Fruit fly (Drosophila melanogaster): ENCODE data around the gene Mob2.

Mob2 gene

DNA sequence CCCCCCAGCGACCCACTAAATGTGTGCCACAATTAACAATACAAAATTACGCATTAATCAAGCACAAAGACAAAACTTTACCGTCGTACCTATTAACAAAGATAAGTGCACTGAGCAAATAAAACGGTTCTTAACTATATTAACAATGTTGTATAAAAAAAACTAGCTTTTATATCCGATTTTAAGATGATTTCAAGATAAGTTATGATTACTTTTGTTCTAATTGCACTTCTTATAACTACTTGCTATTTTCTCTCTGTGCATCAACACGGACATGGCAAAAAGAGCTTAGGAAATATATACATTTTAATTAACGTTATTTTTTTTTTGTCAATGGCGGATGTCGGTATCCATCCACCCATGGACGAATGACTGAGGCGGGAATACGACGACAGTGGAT is 25.9 kb downstream of the Mob2 start (continued):
- peak; percentile 22 for TF ChIP-seq CG32006 (GFP tag; optimal IDR thresholded peaks at IDR 0.05)
- TF ChIP-seq Hr39 (GFP tag; optimal IDR thresholded peaks at IDR 0.05), result peak; percentile 34
- TF ChIP-seq eg (GFP tag; IDR thresholded peaks at IDR 0.05), result peak; percentile 67
- no peak for TF ChIP-seq Ets96B (tag; optimal IDR thresholded peaks at IDR 0.05)
- TF ChIP-seq Hr4 (GFP tag; optimal IDR thresholded peaks at IDR 0.05), result peak; percentile 10
- no peak for TF ChIP-seq fkh (GFP tag; optimal IDR thresholded peaks at IDR 0.05)
- peak; percentile 18 for TF ChIP-seq Met (GFP tag; optimal IDR thresholded peaks at IDR 0.05)
- peak; percentile 37 for TF ChIP-seq CG31627 (GFP tag; optimal IDR thresholded peaks at IDR 0.05)
- no peak for TF ChIP-seq dac (GFP tag; optimal IDR thresholded peaks at IDR 0.05)
- peak; percentile 79 for TF ChIP-seq CG6163 (GFP tag; IDR thresholded peaks at IDR 0.05)
- no peak for TF ChIP-seq CG1621 (tag; optimal IDR thresholded peaks at IDR 0.05)
- TF ChIP-seq CG7368 (GFP tag; optimal IDR thresholded peaks at IDR 0.05), result peak; percentile 12
- no peak for TF ChIP-seq CG11294 (GFP tag; IDR thresholded peaks at IDR 0.05)
- no peak for TF ChIP-seq CG6808 (GFP tag; optimal IDR thresholded peaks at IDR 0.05)
- TF ChIP-seq CG8632 (GFP tag; optimal IDR thresholded peaks at IDR 0.05), result no peak
- TF ChIP-seq CG34406 (GFP tag; optimal IDR thresholded peaks at IDR 0.05), result peak; percentile 1
- peak; percentile 37 for TF ChIP-seq esn (GFP tag; optimal IDR thresholded peaks at IDR 0.05)

DNA sequence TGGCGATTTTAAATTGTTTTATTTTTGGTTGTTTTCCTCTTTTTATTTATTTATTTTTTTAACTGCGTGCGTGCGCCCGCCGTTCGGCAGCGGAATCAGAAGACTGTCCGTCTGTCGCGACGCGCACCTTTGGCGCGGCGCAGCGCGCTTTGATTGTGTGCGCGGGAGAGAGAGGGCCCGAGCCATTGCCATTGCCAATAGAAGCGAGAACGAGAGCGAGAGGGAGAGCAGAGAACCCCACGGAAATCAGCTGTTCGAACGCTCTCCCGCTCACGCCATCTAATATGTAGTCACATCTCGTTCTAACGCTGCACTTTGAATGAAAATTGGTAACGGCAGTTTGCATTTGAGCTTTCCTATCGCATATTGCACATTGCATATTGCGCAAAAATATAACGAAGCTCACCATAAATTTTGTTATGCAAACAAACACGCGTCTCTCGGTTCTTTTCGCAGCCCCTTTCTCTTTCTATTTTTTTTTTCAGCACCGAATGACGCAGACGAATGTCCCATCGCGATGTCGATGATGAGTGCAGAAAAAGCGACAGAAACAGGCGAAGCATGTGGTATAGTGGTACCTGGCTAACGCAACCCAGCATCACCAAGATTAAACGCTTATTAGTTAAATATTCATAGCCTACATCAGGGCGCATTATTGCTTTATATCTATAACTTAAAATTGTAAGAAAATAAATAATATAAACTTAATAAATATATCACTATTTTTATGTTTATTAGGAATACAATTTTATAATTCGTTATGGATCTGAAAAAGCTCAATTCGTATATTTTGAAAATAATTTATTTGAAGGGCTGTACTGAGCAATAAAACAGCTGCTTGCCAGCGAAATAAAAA is 27.4 kb downstream of the Mob2 start:
- TF ChIP-seq CG6276 (GFP tag; optimal IDR thresholded peaks at IDR 0.05) (peak; percentile 19), Gug (GFP tag; IDR thresholded peaks at IDR 0.05) (no peak), CG11294 (GFP tag; IDR thresholded peaks at IDR 0.05) (peak; percentile 57), lz (GFP tag; optimal IDR thresholded peaks at IDR 0.05) (no peak), CG8119 (GFP tag; IDR thresholded peaks at IDR 0.05) (peak; percentile 39; the same call in 2 of the 3 replicates), esn (GFP tag; optimal IDR thresholded peaks at IDR 0.05) (no peak), pdm3 (GFP tag; optimal IDR thresholded peaks at IDR 0.05) (peak; percentile 7), CG32006 (GFP tag; optimal IDR thresholded peaks at IDR 0.05) (peak; percentile 60), Sox14 (GFP tag; optimal IDR thresholded peaks at IDR 0.05) (no peak), Blimp-1 (GFP tag; optimal IDR thresholded peaks at IDR 0.05) (no peak), OdsH (GFP tag; optimal IDR thresholded peaks at IDR 0.05) (peak; percentile 7), Hr39 (GFP tag; optimal IDR thresholded peaks at IDR 0.05) (no peak), achi (GFP tag; optimal IDR thresholded peaks at IDR 0.05) (peak; percentile 35), fkh (GFP tag; optimal IDR thresholded peaks at IDR 0.05) (peak; percentile 18), CG7368 (GFP tag; optimal IDR thresholded peaks at IDR 0.05) (no peak), Met (GFP tag; optimal IDR thresholded peaks at IDR 0.05) (no peak), Lpt (GFP tag; optimal IDR thresholded peaks at IDR 0.05) (no peak), CG6163 (GFP tag; IDR thresholded peaks at IDR 0.05) (peak; percentile 64), svp (GFP tag) (peak; percentile 20), salr (GFP tag; optimal IDR thresholded peaks at IDR 0.05) (no peak), eg (GFP tag; IDR thresholded peaks at IDR 0.05) (peak; percentile 73), dac (GFP tag; optimal IDR thresholded peaks at IDR 0.05) (no peak), CG11762 (GFP tag; optimal IDR thresholded peaks at IDR 0.05; ENCODE audit: insufficient read depth) (no peak), acj6 (GFP tag; optimal IDR thresholded peaks at IDR 0.05) (peak; percentile 15), CG6808 (GFP tag; optimal IDR thresholded peaks at IDR 0.05) (no peak), CG15336 (GFP tag; IDR thresholded peaks at IDR 0.05) (peak; percentile 56; the same call in 1 of the 2 replicates), CG1621 (tag; optimal IDR thresholded peaks at IDR 0.05) (no peak), Hr4 (GFP tag; optimal IDR thresholded peaks at IDR 0.05) (peak; percentile 16), vri (GFP tag; optimal IDR thresholded peaks at IDR 0.05) (peak; percentile 49), Eip75B (GFP tag; optimal IDR thresholded peaks at IDR 0.05) (no peak), Hr38 (GFP tag; optimal IDR thresholded peaks at IDR 0.05) (no peak)

- TF ChIP-seq pdm3 (GFP tag; optimal IDR thresholded peaks at IDR 0.05), result peak; percentile 69
- TF ChIP-seq CG3032 (tag; optimal IDR thresholded peaks at IDR 0.05), result no peak
- no peak for TF ChIP-seq CG9139 (GFP tag; optimal IDR thresholded peaks at IDR 0.05)
- peak; percentile 47 for TF ChIP-seq Ets21C (GFP tag; optimal IDR thresholded peaks at IDR 0.05)
- peak; percentile 47 for TF ChIP-seq Sox14 (GFP tag; optimal IDR thresholded peaks at IDR 0.05)
- no peak for TF ChIP-seq Blimp-1 (GFP tag; optimal IDR thresholded peaks at IDR 0.05)
- TF ChIP-seq salr (GFP tag; optimal IDR thresholded peaks at IDR 0.05), result peak in 1 of 2 experiments; percentile 13
- no peak for TF ChIP-seq fkh (GFP tag; optimal IDR thresholded peaks at IDR 0.05)
- TF ChIP-seq cyc (GFP tag; optimal IDR thresholded peaks at IDR 0.05), result peak; percentile 25
- TF ChIP-seq CG8319 (GFP tag; optimal IDR thresholded peaks at IDR 0.05), result peak; percentile 4
- TF ChIP-seq lz (GFP tag; optimal IDR thresholded peaks at IDR 0.05), result peak; percentile 60
- TF ChIP-seq svp (GFP tag), result peak; percentile 77
- TF ChIP-seq CG8632 (GFP tag; optimal IDR thresholded peaks at IDR 0.05), result peak; percentile 54
- TF ChIP-seq CG15336 (GFP tag; IDR thresholded peaks at IDR 0.05), result peak; percentile 35; the same call in 1 of the 2 replicates
- peak; percentile 19 for TF ChIP-seq dac (GFP tag; optimal IDR thresholded peaks at IDR 0.05)
- no peak for TF ChIP-seq Hr38 (GFP tag; optimal IDR thresholded peaks at IDR 0.05)
- TF ChIP-seq CG10669 (GFP tag; optimal IDR thresholded peaks at IDR 0.05), result no peak
- TF ChIP-seq eg (GFP tag; IDR thresholded peaks at IDR 0.05), result no peak
- TF ChIP-seq achi (GFP tag; optimal IDR thresholded peaks at IDR 0.05), result peak; percentile 43
- no peak for TF ChIP-seq Eip93F (GFP tag; optimal IDR thresholded peaks at IDR 0.05)
- no peak for TF ChIP-seq ss (GFP tag; optimal IDR thresholded peaks at IDR 0.05)
Measured at dm6 chr3L:11533704-11534319, 28.2 kb downstream of the Mob2 start.

Measured in whole organism, prepupa.